Worm (Caenorhabditis elegans) whole organism, mixed stage, embryonic: ENCODE data around the gene C49F5.6.

ENCODE experiments used
- blmp-1 ChIP-seq: fragments of 150-350 bp; optimal IDR thresholded peaks from 2 replicates; lab custom pipeline; 2014; ENCODE audit warnings: missing biosample characterization, missing genetic modification characterization
- elt-1 ChIP-seq: sonication (generic microtip); optimal IDR thresholded peaks from 2 replicates; lab custom pipeline; 2017; ENCODE audit warnings: missing genetic modification characterization, mild to moderate bottlenecking, missing compliant biosample characterization, antibody characterized with exemption, moderate library complexity, borderline replicate concordance; ENCODE audit not compliant: insufficient read depth
- elt-3 ChIP-seq: fragments of 150-350 bp; optimal IDR thresholded peaks from 2 replicates; lab custom pipeline; 2014; ENCODE audit warnings: missing biosample characterization, missing genetic modification characterization
- lin-13 ChIP-seq: fragments of 150-350 bp; optimal IDR thresholded peaks from 2 replicates; lab custom pipeline; 2014; ENCODE audit warnings: missing biosample characterization, missing genetic modification characterization
- mep-1 ChIP-seq: fragments of 150-350 bp; optimal IDR thresholded peaks from 2 replicates; lab custom pipeline; 2017; ENCODE audit warnings: missing biosample characterization, missing genetic modification reagents, missing genetic modification characterization, inconsistent platforms
- nhr-12 ChIP-seq: fragments of 150-350 bp; optimal IDR thresholded peaks from 2 replicates; lab custom pipeline; 2014; ENCODE audit warnings: missing biosample characterization, missing genetic modification characterization
- nhr-237 ChIP-seq: fragments of 150-350 bp; optimal IDR thresholded peaks from 2 replicates; lab custom pipeline; 2014; ENCODE audit warnings: missing biosample characterization, missing genetic modification characterization
- nhr-28 ChIP-seq: fragments of 150-350 bp; optimal IDR thresholded peaks from 2 replicates; lab custom pipeline; 2014; ENCODE audit warnings: missing biosample characterization, missing genetic modification characterization
- nhr-76 ChIP-seq: sonication (generic microtip); optimal IDR thresholded peaks from 2 replicates; lab custom pipeline; 2017; ENCODE audit warnings: missing biosample characterization, missing genetic modification characterization
- unc-120 ChIP-seq: sonication (generic microtip); optimal IDR thresholded peaks from 2 replicates; lab custom pipeline; 2017; ENCODE audit warnings: missing genetic modification characterization, missing compliant biosample characterization; ENCODE audit not compliant: poor library complexity, severe bottlenecking
- unc-39 ChIP-seq: fragments of 150-350 bp; optimal IDR thresholded peaks from 2 replicates; lab custom pipeline; 2014; ENCODE audit warnings: missing biosample characterization, missing genetic modification characterization
- unc-62 ChIP-seq: fragments of 150-350 bp; optimal IDR thresholded peaks from 2 replicates; lab custom pipeline; 2014; ENCODE audit warnings: missing biosample characterization, missing genetic modification reagents, missing genetic modification characterization
- ztf-11 ChIP-seq: fragments of 150-350 bp; optimal IDR thresholded peaks from 2 replicates; lab custom pipeline; 2014; ENCODE audit warnings: missing biosample characterization, missing genetic modification characterization

DNA sequence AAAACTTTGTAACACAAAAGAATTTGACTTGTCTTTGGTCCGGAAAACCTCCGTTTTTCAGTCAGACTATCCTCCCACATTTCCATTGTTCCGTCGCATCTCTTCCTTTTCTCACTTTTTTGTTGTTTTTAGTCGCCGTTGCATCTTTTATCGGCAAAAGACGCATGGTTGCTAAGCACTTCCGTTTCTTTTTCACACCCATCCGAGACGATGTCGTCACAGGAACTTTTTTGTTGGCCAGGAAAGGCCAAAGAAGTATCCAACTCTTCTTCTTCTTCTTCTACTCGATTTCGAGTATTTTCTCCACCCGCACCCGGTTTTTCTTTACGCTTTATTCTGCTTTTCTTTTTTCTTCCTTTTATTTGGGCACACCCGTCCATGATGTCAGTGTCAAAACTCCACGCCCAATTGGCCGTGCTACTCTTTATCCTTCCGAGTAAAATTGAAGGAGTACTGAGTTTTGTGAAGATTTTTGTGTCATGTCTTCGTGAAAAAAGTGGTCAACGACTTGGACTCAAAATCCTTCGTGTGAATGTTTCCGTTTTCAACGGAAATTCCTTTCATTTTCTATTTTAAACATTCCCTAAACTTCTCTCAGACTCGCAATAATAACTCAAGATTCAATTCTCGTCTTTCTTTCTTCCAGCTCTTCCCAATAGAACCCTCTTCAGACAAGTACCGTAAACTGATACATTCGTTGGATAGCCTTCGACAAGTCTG lies 37.1 kb downstream of the C49F5.6 start, which contains the start of gene B0198.2:
- TF ChIP-seq lin-13 (no peak), nhr-76 (no peak), unc-62 (no peak), unc-39 (tag; lab: Kevin White, UChicago) (no peak), mep-1 (tag; lab: Kevin White, UChicago) (no peak), nhr-12 (tag; lab: Kevin White, UChicago) (no peak), ztf-11 (tag; lab: Kevin White, UChicago) (no peak), elt-1 (tag; lab: Kevin White, UChicago) (no peak), blmp-1 (tag; lab: Kevin White, UChicago) (no peak), nhr-28 (tag; lab: Kevin White, UChicago) (no peak), nhr-237 (tag; lab: Kevin White, UChicago) (no peak), unc-120 (tag; lab: Kevin White, UChicago) (no peak), elt-3 (tag; lab: Kevin White, UChicago) (no peak)
